Worm (Caenorhabditis elegans) whole organism, early embryonic: ENCODE data around the gene set-14.

Source experiments
- ets-7 ChIP-seq: sonication (generic microtip); optimal IDR thresholded peaks from 2 replicates; lab custom pipeline; 2016; ENCODE audit warnings: missing genotype, missing genetic modification characterization, missing compliant biosample characterization
- flt-1 ChIP-seq: fragments of 200-800 bp; sonication (Bioruptor generic); IDR thresholded peaks from 2 replicates; pipeline ENCODE4 v1.3.6; 2022; ENCODE audit warnings: missing genetic modification characterization, missing compliant biosample characterization
- tbx-37 ChIP-seq: fragments of 200-800 bp; sonication (Bioruptor generic); conservative IDR thresholded peaks from 2 replicates; pipeline ENCODE4 v1.3.6; 2022; ENCODE audit warnings: missing genetic modification reagents, missing genetic modification characterization, missing compliant biosample characterization

- TF ChIP-seq tbx-37 (GFP tag; lab: Robert Waterston, UW) (no peak), flt-1 (GFP tag; lab: Robert Waterston, UW) (no peak), ets-7 (tag; lab: Kevin White, UChicago) (no peak)
Observed at ce11 chrII:10793393-10793792, 2.7 kb downstream of the set-14 start, which contains the start of gene vps-11.
